Worm (Caenorhabditis elegans) whole organism, L2 larva: Measurements from ENCODE around the gene catp-5.

Experiments
- C34F6.9 ChIP-seq: fragments of 150-350 bp; optimal IDR thresholded peaks from 2 replicates; lab custom pipeline; 2014; ENCODE audit warnings: missing biosample characterization, missing genetic modification characterization
- F13H6.1 ChIP-seq: sonication (generic microtip); optimal IDR thresholded peaks from 2 replicates; lab custom pipeline; 2016; ENCODE audit warnings: missing genetic modification characterization, missing compliant biosample characterization
- Y55F3AM.14 ChIP-seq: fragments of 200-800 bp; sonication (Bioruptor generic); optimal IDR thresholded peaks from 2 replicates; lab custom pipeline; 2018; ENCODE audit warnings: mild to moderate bottlenecking, missing genetic modification characterization, missing compliant biosample characterization
- ZK546.5 ChIP-seq: sonication (generic microtip); optimal IDR thresholded peaks from 2 replicates; lab custom pipeline; 2017; ENCODE audit warnings: missing biosample characterization, missing genetic modification characterization
- alr-1 ChIP-seq: fragments of 150-350 bp; optimal IDR thresholded peaks from 2 replicates; lab custom pipeline; 2014; ENCODE audit warnings: missing biosample characterization, missing genetic modification characterization
- aly-2 ChIP-seq: fragments of 150-350 bp; optimal IDR thresholded peaks from 2 replicates; lab custom pipeline; 2014; ENCODE audit warnings: missing biosample characterization, missing genetic modification characterization
- blmp-1 ChIP-seq: sonication (generic microtip); optimal IDR thresholded peaks from 2 replicates; lab custom pipeline; 2017; ENCODE audit warnings: missing genetic modification characterization, mild to moderate bottlenecking, missing compliant biosample characterization, antibody characterized with exemption, moderate library complexity; ENCODE audit not compliant: insufficient read depth
- ceh-16 ChIP-seq: fragments of 150-350 bp; optimal IDR thresholded peaks from 2 replicates; lab custom pipeline; 2014; ENCODE audit warnings: missing biosample characterization, missing genetic modification characterization
- crh-2 ChIP-seq: sonication (generic microtip); optimal IDR thresholded peaks from 2 replicates; lab custom pipeline; 2017; ENCODE audit warnings: missing biosample characterization, missing genetic modification characterization
- egl-27 ChIP-seq: sonication (generic microtip); optimal IDR thresholded peaks from 3 replicates; lab custom pipeline; 2017; ENCODE audit warnings: missing biosample characterization, missing genetic modification reagents, missing genetic modification characterization
- lin-11 ChIP-seq: fragments of 150-350 bp; sonication (generic microtip); optimal IDR thresholded peaks from 2 replicates; lab custom pipeline; 2014; ENCODE audit warnings: missing biosample characterization, missing genetic modification characterization, inconsistent platforms, mixed read lengths
- lin-13 ChIP-seq: fragments of 150-350 bp; optimal IDR thresholded peaks from 2 replicates; lab custom pipeline; 2014; ENCODE audit warnings: missing biosample characterization, missing genetic modification reagents, missing genetic modification characterization
- lsy-2 ChIP-seq, 2 experiments: fragments of 150-350 bp in 1 of 2; sonication (generic microtip) in 1 of 2; optimal IDR thresholded peaks; 2 replicates each; lab custom pipeline; 2014 to 2017; ENCODE audit warnings: missing biosample characterization in 2 of 2, missing genetic modification characterization in 2 of 2
- mab-5 ChIP-seq: fragments of 150-350 bp; optimal IDR thresholded peaks from 2 replicates; lab custom pipeline; 2014; ENCODE audit warnings: missing biosample characterization, missing genetic modification characterization
- mbf-1 ChIP-seq: sonication (generic microtip); optimal IDR thresholded peaks from 2 replicates; lab custom pipeline; 2017; ENCODE audit warnings: missing biosample characterization, missing genetic modification characterization
- mdl-1 ChIP-seq, 2 experiments: fragments of 150-350 bp in 1 of 2; sonication (generic microtip) in 1 of 2; optimal IDR thresholded peaks; 2 replicates each; lab custom pipeline; 2017; ENCODE audit warnings: missing biosample characterization in 2 of 2, missing genetic modification characterization in 2 of 2
- nhr-10 ChIP-seq: sonication (generic microtip); optimal IDR thresholded peaks from 2 replicates; lab custom pipeline; 2017; ENCODE audit warnings: missing biosample characterization, missing genetic modification characterization
- nhr-11 ChIP-seq: fragments of 150-350 bp; optimal IDR thresholded peaks from 2 replicates; lab custom pipeline; 2014; ENCODE audit warnings: missing biosample characterization, missing genetic modification characterization
- nhr-129 ChIP-seq: fragments of 150-350 bp; optimal IDR thresholded peaks from 2 replicates; lab custom pipeline; 2014; ENCODE audit warnings: missing biosample characterization, missing genetic modification characterization
- nhr-21 ChIP-seq: fragments of 150-350 bp; optimal IDR thresholded peaks from 2 replicates; lab custom pipeline; 2014; ENCODE audit warnings: missing biosample characterization, missing genetic modification characterization
- nhr-237 ChIP-seq: fragments of 150-350 bp; optimal IDR thresholded peaks from 2 replicates; lab custom pipeline; 2014; ENCODE audit warnings: missing biosample characterization, missing genetic modification characterization
- nhr-25 ChIP-seq: fragments of 150-350 bp; sonication (generic microtip); optimal IDR thresholded peaks from 3 replicates; lab custom pipeline; 2014; ENCODE audit warnings: missing biosample characterization, missing genetic modification characterization
- sem-4 ChIP-seq: fragments of 150-350 bp; optimal IDR thresholded peaks from 2 replicates; lab custom pipeline; 2014; ENCODE audit warnings: missing biosample characterization, missing genetic modification reagents, missing genetic modification characterization
- skn-1 ChIP-seq: sonication (generic microtip); optimal IDR thresholded peaks from 2 replicates; lab custom pipeline; 2017; ENCODE audit warnings: missing biosample characterization, missing genetic modification characterization
- sma-3 ChIP-seq: sonication (generic microtip); optimal IDR thresholded peaks from 2 replicates; lab custom pipeline; 2016; ENCODE audit warnings: missing genetic modification reagents, missing genetic modification characterization, missing compliant biosample characterization
- sma-9 ChIP-seq, 2 experiments: fragments of 150-350 bp in 1 of 2; sonication (generic microtip) in 1 of 2; optimal IDR thresholded peaks; 2 replicates each; lab custom pipeline; 2014 to 2016; ENCODE audit warnings: missing genetic modification characterization in 2 of 2, mild to moderate bottlenecking in 1 of 2, missing biosample characterization in 1 of 2, missing compliant biosample characterization in 1 of 2, missing genetic modification reagents in 1 of 2, moderate library complexity in 1 of 2
- snpc-4 ChIP-seq: fragments of 150-350 bp; optimal IDR thresholded peaks from 2 replicates; lab custom pipeline; 2014; ENCODE audit warnings: missing biosample characterization, missing genetic modification characterization
- unc-55 ChIP-seq: fragments of 150-350 bp; sonication (generic microtip); optimal IDR thresholded peaks from 3 replicates; lab custom pipeline; 2014; ENCODE audit warnings: missing biosample characterization, missing genetic modification reagents, missing genetic modification characterization
- unc-62 ChIP-seq: fragments of 150-350 bp; optimal IDR thresholded peaks from 2 replicates; lab custom pipeline; 2014; ENCODE audit warnings: missing biosample characterization, missing genetic modification reagents, missing genetic modification characterization
- zag-1 ChIP-seq: fragments of 150-350 bp; optimal IDR thresholded peaks from 2 replicates; lab custom pipeline; 2014; ENCODE audit warnings: missing biosample characterization, missing genetic modification characterization
- ztf-1 ChIP-seq: fragments of 200-800 bp; sonication (Bioruptor generic); conservative IDR thresholded peaks from 2 replicates; pipeline ENCODE4 v1.3.6; 2022; ENCODE audit warnings: missing genetic modification characterization, missing compliant biosample characterization

Gene catp-5

ce11 chrX:8089266-8089909 lies 9.3 kb downstream of the catp-5 start (continued):
- TF ChIP-seq C34F6.9 (tag; lab: Kevin White, UChicago) (no peak), mab-5 (tag; lab: Kevin White, UChicago) (no peak), lin-11 (tag; lab: Kevin White, UChicago) (no peak), ceh-16 (tag; lab: Kevin White, UChicago) (no peak), unc-62 (GFP tag; lab: Kevin White, UChicago) (no peak), mdl-1 (tag; optimal IDR thresholded peaks at IDR 0.05; lab: Kevin White, UChicago) (no peak), zag-1 (no peak), lsy-2 (tag; optimal IDR thresholded peaks at IDR 0.05; lab: Kevin White, UChicago) (no peak), nhr-129 (tag; lab: Kevin White, UChicago) (no peak), mbf-1 (tag; lab: Kevin White, UChicago) (no peak)

ce11 chrX:8088474-8088873 lies 10.2 kb downstream of the catp-5 start, which contains the start of gene vem-1:
vem-1 (minus strand) TSS chrX:8088574.
- no peak for TF ChIP-seq unc-55 (GFP tag; lab: Kevin White, UChicago)
- no peak for TF ChIP-seq alr-1 (tag; lab: Kevin White, UChicago)
- no peak for TF ChIP-seq blmp-1
- TF ChIP-seq ztf-1 (GFP tag; lab: Robert Waterston, UW): no peak
- no peak for TF ChIP-seq sem-4 (tag; lab: Kevin White, UChicago)
- TF ChIP-seq nhr-21 (tag; lab: Kevin White, UChicago): no peak
- TF ChIP-seq C34F6.9 (tag; lab: Kevin White, UChicago): no peak
- TF ChIP-seq nhr-129 (tag; lab: Kevin White, UChicago): no peak
- TF ChIP-seq nhr-237 (tag; lab: Kevin White, UChicago): no peak
- TF ChIP-seq sma-3: no peak
- no peak for TF ChIP-seq lin-13 (GFP tag; lab: Kevin White, UChicago)
- TF ChIP-seq skn-1 (tag; lab: Kevin White, UChicago): no peak
- no peak for TF ChIP-seq F13H6.1 (tag; lab: Kevin White, UChicago)
- no peak for TF ChIP-seq egl-27 (tag; lab: Kevin White, UChicago)
- TF ChIP-seq ZK546.5 (tag; lab: Kevin White, UChicago): no peak
- TF ChIP-seq Y55F3AM.14 (GFP tag; lab: Kevin White, UChicago): no peak
- no peak for TF ChIP-seq nhr-25 (tag; lab: Kevin White, UChicago)
- TF ChIP-seq unc-62 (GFP tag; lab: Kevin White, UChicago): no peak
- no peak for TF ChIP-seq crh-2 (tag; lab: Kevin White, UChicago)

- TF ChIP-seq nhr-10 (no peak), unc-62 (GFP tag; lab: Kevin White, UChicago) (no peak), nhr-11 (tag; lab: Kevin White, UChicago) (no peak), egl-27 (tag; lab: Kevin White, UChicago) (no peak), crh-2 (tag; lab: Kevin White, UChicago) (peak; percentile 49), sma-9 (GFP tag; optimal IDR thresholded peaks at IDR 0.05; lab: Kevin White, UChicago) (no peak), sma-9 (tag; optimal IDR thresholded peaks at IDR 0.05; lab: Kevin White, UChicago) (no peak)
Observed at ce11 chrX:8086725-8087641, 11.7 kb downstream of the catp-5 start.

- no peak for TF ChIP-seq aly-2 (tag; lab: Kevin White, UChicago)
- TF ChIP-seq F13H6.1 (tag; lab: Kevin White, UChicago): no peak
- no peak for TF ChIP-seq lin-13 (GFP tag; lab: Kevin White, UChicago)
- TF ChIP-seq nhr-25 (tag; lab: Kevin White, UChicago): no peak
- TF ChIP-seq snpc-4: no peak
- TF ChIP-seq, all 48 proteins: peak for 0
Observed at ce11 chrX:8086450-8086724, 12.3 kb downstream of the catp-5 start, which contains the start of gene dao-3. dao-3 (minus strand) TSS chrX:8086550.
